Worm (Caenorhabditis elegans): ENCODE data around the gene pph-6.

Gene pph-6

DNA sequence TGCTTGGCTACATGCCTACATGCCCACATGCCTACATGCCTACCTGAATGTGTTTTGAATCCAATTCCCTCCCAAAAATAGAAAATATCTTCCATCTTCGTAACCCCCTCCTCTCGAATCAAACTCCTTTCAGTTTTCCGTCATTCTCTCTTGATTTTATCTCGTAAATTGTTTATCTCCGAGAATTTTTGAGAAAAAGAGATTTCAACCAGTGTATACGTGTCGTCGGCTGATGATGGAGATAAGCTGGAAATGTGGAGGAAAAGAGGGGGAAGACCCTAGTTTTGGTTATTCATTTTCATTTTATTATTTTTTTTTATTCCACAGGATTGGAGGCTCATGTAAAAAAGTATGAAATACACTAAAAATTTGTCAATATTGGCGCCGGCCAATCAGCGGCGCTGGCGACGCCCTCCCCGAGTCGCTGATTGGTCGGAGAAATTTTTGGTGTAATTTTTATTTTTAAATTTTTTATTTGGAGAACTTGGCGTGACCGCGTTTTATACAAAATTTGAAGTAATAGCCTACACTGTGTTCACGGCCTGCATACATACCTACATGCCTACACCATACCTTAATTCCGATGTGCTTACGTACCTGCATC lies 17.4 kb downstream of the pph-6 start:
- TF ChIP-seq elt-1 (tag; optimal IDR thresholded peaks at IDR 0.05; ENCODE audit: borderline replicate concordance, insufficient read depth): peak; percentile 89
- TF ChIP-seq hlh-1 (tag; optimal IDR thresholded peaks at IDR 0.05): no peak

DNA sequence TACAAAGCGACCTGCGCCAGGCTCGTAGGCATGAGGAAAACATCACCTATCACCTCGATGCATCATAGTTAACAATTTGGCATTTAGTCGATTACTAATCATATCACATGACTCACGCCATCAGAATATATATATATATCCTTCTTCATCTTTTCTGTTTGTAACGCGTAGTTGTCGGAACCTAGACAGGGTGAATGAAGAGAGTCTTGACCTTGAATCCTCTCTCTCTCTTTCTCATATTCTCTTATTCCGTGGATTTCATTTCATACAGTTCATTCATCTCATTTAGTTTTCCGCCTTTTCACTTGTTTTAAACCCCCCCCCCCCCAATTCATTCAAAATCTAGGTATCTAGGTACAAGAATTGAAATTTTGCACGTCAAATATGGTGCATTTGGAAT lies 18.7 kb downstream of the pph-6 start:
- no peak for TF ChIP-seq ceh-83 (GFP tag; optimal IDR thresholded peaks at IDR 0.05)
- no peak for TF ChIP-seq ztf-11 (tag; optimal IDR thresholded peaks at IDR 0.05)
- TF ChIP-seq bed-3 (GFP tag; optimal IDR thresholded peaks at IDR 0.05): no peak
- no peak for TF ChIP-seq mep-1 (tag; optimal IDR thresholded peaks at IDR 0.05)
- peak; percentile 9 for TF ChIP-seq tbx-8 (GFP tag; optimal IDR thresholded peaks at IDR 0.05)
- no peak for TF ChIP-seq mls-2 (tag; optimal IDR thresholded peaks at IDR 0.05)
- no peak for TF ChIP-seq flh-1 (GFP tag; optimal IDR thresholded peaks at IDR 0.05)

DNA sequence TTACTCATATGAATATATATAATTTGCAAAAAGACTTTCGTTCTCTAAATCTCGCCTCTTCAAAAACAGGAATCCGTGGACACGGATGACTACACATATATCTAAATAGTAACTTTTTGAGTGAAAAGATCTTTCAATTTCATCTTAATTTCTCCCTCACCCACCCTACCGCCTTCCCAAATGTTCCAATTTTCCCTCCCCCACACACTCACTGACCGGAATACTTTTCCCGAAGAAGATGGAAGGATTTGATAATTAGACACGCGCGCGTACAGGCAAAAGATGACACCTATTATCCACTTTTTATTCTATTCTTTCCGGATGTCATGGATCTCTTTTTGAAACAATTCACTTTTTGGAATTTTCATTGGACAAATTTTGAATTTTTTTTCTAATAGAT lies 19.4 kb downstream of the pph-6 start:
- TF ChIP-seq mep-1 (tag; optimal IDR thresholded peaks at IDR 0.05): no peak
- TF ChIP-seq mab-5 (tag; optimal IDR thresholded peaks at IDR 0.05): no peak
- no peak for TF ChIP-seq nhr-2 (tag; optimal IDR thresholded peaks at IDR 0.05)
- TF ChIP-seq tbx-8 (GFP tag; optimal IDR thresholded peaks at IDR 0.05): no peak
- no peak for TF ChIP-seq ceh-43 (GFP tag; optimal IDR thresholded peaks at IDR 0.05)
- no peak for TF ChIP-seq snpc-4 (tag; optimal IDR thresholded peaks at IDR 0.05)
- no peak for TF ChIP-seq mls-2 (tag; optimal IDR thresholded peaks at IDR 0.05)

DNA sequence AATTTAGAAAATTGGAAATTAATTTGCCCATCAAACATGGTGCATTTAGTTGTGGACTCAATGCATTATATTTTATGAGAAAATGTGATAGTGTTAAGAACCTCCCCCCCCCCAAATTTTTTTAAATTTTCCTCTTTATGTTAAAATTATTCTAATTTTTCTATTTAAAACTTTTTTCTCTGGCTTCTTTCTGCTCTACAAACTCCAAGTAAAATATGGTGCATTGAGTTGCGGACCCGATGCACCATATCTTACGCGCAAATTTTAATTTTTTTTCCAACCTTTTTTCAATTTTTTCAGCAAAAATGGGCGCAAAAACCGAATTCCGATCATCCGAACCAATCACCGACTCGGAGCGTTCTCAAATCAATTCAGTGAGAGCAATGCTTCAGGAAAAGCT lies 20.8 kb downstream of the pph-6 start, which contains the start of gene C34C12.6:
C34C12.6 (plus strand) TSS at position 301 of the 400 bp plus-strand sequence.
- TF ChIP-seq unc-39 (tag; optimal IDR thresholded peaks at IDR 0.05): no peak
- no peak for TF ChIP-seq M03D4.4 (tag; optimal IDR thresholded peaks at IDR 0.05)
- no peak for TF ChIP-seq elt-1 (tag; optimal IDR thresholded peaks at IDR 0.05; ENCODE audit: borderline replicate concordance, insufficient read depth)
- no peak for TF ChIP-seq ceh-83 (GFP tag; optimal IDR thresholded peaks at IDR 0.05)
- no peak for TF ChIP-seq snpc-4 (tag; optimal IDR thresholded peaks at IDR 0.05)
- TF ChIP-seq unc-62 (GFP tag; optimal IDR thresholded peaks at IDR 0.05): no peak
- TF ChIP-seq nhr-76 (tag; optimal IDR thresholded peaks at IDR 0.05): no peak
- no peak for TF ChIP-seq pha-4 (tag; optimal IDR thresholded peaks at IDR 0.05)
- no peak for TF ChIP-seq unc-120 (tag; optimal IDR thresholded peaks at IDR 0.05; ENCODE audit: poor library complexity, severe bottlenecking)
- TF ChIP-seq lin-13 (tag; optimal IDR thresholded peaks at IDR 0.05): no peak
- TF ChIP-seq zip-8 (tag; optimal IDR thresholded peaks at IDR 0.05): no peak
- no peak for TF ChIP-seq drap-1 (GFP tag; optimal IDR thresholded peaks at IDR 0.05)
- TF ChIP-seq ham-2 (GFP tag; optimal IDR thresholded peaks at IDR 0.05): no peak
- no peak for TF ChIP-seq sem-2 (GFP tag; optimal IDR thresholded peaks at IDR 0.05)
- no peak for TF ChIP-seq ces-1 (GFP tag; optimal IDR thresholded peaks at IDR 0.05)
- no peak for TF ChIP-seq mab-5 (tag; optimal IDR thresholded peaks at IDR 0.05)
- TF ChIP-seq tbx-8 (GFP tag; optimal IDR thresholded peaks at IDR 0.05): no peak

DNA sequence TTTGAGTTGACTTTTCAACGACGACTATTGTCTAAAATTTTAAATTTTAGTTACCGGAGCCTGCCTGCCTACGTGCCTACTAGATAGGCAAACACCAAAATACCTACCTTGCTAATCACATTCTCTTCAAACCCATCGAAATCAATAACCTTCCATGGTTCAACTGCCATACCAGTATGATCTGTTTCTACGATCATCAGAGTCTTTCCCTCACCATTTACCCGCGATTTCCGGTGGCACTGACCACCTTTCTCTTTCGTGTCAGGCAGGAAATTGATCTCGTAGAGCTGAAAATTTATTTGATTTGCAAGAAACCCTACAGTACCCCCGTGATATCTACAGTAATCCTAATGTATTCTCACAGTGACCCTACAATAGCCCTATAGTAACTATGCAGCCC lies 23.5 kb downstream of the pph-6 start:
- TF ChIP-seq mab-5 (tag; optimal IDR thresholded peaks at IDR 0.05) (no peak), ztf-11 (tag; optimal IDR thresholded peaks at IDR 0.05) (no peak), lsy-2 (tag; optimal IDR thresholded peaks at IDR 0.05) (no peak), elt-3 (tag; optimal IDR thresholded peaks at IDR 0.05) (no peak), elt-1 (tag; optimal IDR thresholded peaks at IDR 0.05; ENCODE audit: borderline replicate concordance, insufficient read depth) (no peak), nhr-28 (tag; optimal IDR thresholded peaks at IDR 0.05) (no peak), hlh-1 (tag; optimal IDR thresholded peaks at IDR 0.05) (no peak), blmp-1 (tag; optimal IDR thresholded peaks at IDR 0.05) (no peak), snpc-4 (tag; optimal IDR thresholded peaks at IDR 0.05) (no peak), flh-1 (GFP tag; optimal IDR thresholded peaks at IDR 0.05) (no peak), pha-4 (tag; optimal IDR thresholded peaks at IDR 0.05) (no peak), zip-8 (tag; optimal IDR thresholded peaks at IDR 0.05) (no peak), sem-2 (GFP tag; optimal IDR thresholded peaks at IDR 0.05) (no peak), ceh-43 (GFP tag; optimal IDR thresholded peaks at IDR 0.05) (no peak), nhr-12 (tag; optimal IDR thresholded peaks at IDR 0.05) (no peak), M03D4.4 (tag; optimal IDR thresholded peaks at IDR 0.05) (no peak), lin-13 (tag; optimal IDR thresholded peaks at IDR 0.05) (no peak), tbx-8 (GFP tag; optimal IDR thresholded peaks at IDR 0.05) (no peak), ces-1 (GFP tag; optimal IDR thresholded peaks at IDR 0.05) (no peak)

All from whole organism, mixed stage, embryonic.